Worm (Caenorhabditis elegans) whole organism, L4 larva: ENCODE measurements around the gene apl-1.

Source experiments
- F26F4.8 ChIP-seq: fragments of 200-800 bp; sonication (Bioruptor generic); conservative IDR thresholded peaks from 2 replicates; pipeline ENCODE4 v1.3.6; 2022; ENCODE audit warnings: missing genetic modification characterization, missing compliant biosample characterization
- F37D6.2 ChIP-seq: sonication (generic microtip); optimal IDR thresholded peaks from 2 replicates; lab custom pipeline; 2016; ENCODE audit warnings: mild to moderate bottlenecking, missing genetic modification characterization, missing compliant biosample characterization
- T20F7.1 ChIP-seq: fragments of 200-800 bp; sonication (Bioruptor generic); optimal IDR thresholded peaks from 2 replicates; lab custom pipeline; 2018; ENCODE audit warnings: mild to moderate bottlenecking, missing genetic modification characterization, missing compliant biosample characterization
- ZK546.5 ChIP-seq, 2 experiments: sonication (generic microtip); optimal IDR thresholded peaks; 2 replicates each; lab custom pipeline; 2017; ENCODE audit warnings: missing biosample characterization in 2 of 2, missing genetic modification characterization in 2 of 2
- aha-1 ChIP-seq: fragments of 150-350 bp; peaks from one replicate; lab custom pipeline; 2014; ENCODE audit warnings: missing biosample characterization, missing genetic modification characterization
- ama-1 ChIP-seq: fragments of 150-350 bp; optimal IDR thresholded peaks from 2 replicates; lab custom pipeline; 2014; ENCODE audit warnings: inconsistent platforms, mixed read lengths
- arid-1 ChIP-seq: fragments of 200-800 bp; sonication (Bioruptor generic); conservative IDR thresholded peaks from 2 replicates; pipeline ENCODE4 v1.3.6; 2022; ENCODE audit warnings: missing genetic modification reagents, missing genetic modification characterization, missing compliant biosample characterization
- ceh-20 ChIP-seq: fragments of 200-800 bp; sonication (Bioruptor generic); IDR thresholded peaks from 2 replicates; pipeline ENCODE4 v1.3.6; 2022; ENCODE audit warnings: missing genetic modification reagents, missing genetic modification characterization, missing compliant biosample characterization
- ceh-32 ChIP-seq: sonication (generic microtip); optimal IDR thresholded peaks from 2 replicates; lab custom pipeline; 2016; ENCODE audit warnings: mild to moderate bottlenecking, missing genetic modification characterization, missing compliant biosample characterization; ENCODE audit not compliant: poor library complexity
- ceh-62 ChIP-seq: sonication (generic microtip); optimal IDR thresholded peaks from 2 replicates; lab custom pipeline; 2017; ENCODE audit warnings: missing biosample characterization, missing genetic modification characterization
- cey-2 ChIP-seq: sonication (generic microtip); optimal IDR thresholded peaks from 3 replicates; lab custom pipeline; 2017; ENCODE audit warnings: missing genetic modification characterization, mild to moderate bottlenecking, missing compliant biosample characterization, antibody characterized with exemption, borderline replicate concordance; ENCODE audit not compliant: insufficient read depth
- ctbp-1 ChIP-seq: fragments of 200-800 bp; sonication (Bioruptor generic); IDR thresholded peaks from 2 replicates; pipeline ENCODE4 v1.3.6; 2022; ENCODE audit warnings: missing genetic modification reagents, missing genetic modification characterization, missing compliant biosample characterization
- daf-12 ChIP-seq: fragments of 150-350 bp; optimal IDR thresholded peaks from 2 replicates; lab custom pipeline; 2014; ENCODE audit warnings: missing biosample characterization, missing genetic modification reagents, missing genetic modification characterization
- daf-16 ChIP-seq, 3 experiments: sonication (generic microtip); optimal IDR thresholded peaks; 2 replicates each; lab custom pipeline; 2016 to 2017; ENCODE audit warnings: missing genetic modification characterization in 3 of 3, missing genetic modification reagents in 3 of 3, mild to moderate bottlenecking in 2 of 3, missing compliant biosample characterization in 2 of 3, missing biosample characterization in 1 of 3, moderate library complexity in 1 of 3
- daf-8 ChIP-seq: fragments of 200-800 bp; sonication (Bioruptor generic); IDR thresholded peaks from 2 replicates; pipeline ENCODE4 v1.3.6; 2022; ENCODE audit warnings: missing genetic modification characterization, missing compliant biosample characterization
- dmd-6 ChIP-seq: fragments of 200-800 bp; sonication (Bioruptor generic); IDR thresholded peaks from 2 replicates; pipeline ENCODE4 v1.3.6; 2022; ENCODE audit warnings: missing genetic modification reagents, missing genetic modification characterization, missing compliant biosample characterization
- dve-1 ChIP-seq: sonication (generic microtip); optimal IDR thresholded peaks from 2 replicates; lab custom pipeline; 2017; ENCODE audit warnings: antibody characterized with exemption, mild to moderate bottlenecking, missing genetic modification characterization, missing compliant biosample characterization; ENCODE audit not compliant: insufficient read depth
- hif-1 ChIP-seq, 2 experiments: sonication (generic microtip); optimal IDR thresholded peaks; 2 replicates each; lab custom pipeline; 2016 to 2017; ENCODE audit warnings: missing compliant biosample characterization in 2 of 2, missing genetic modification characterization in 2 of 2, missing genetic modification reagents in 2 of 2, missing genotype in 2 of 2, mild to moderate bottlenecking in 1 of 2
- hlh-11 ChIP-seq: fragments of 200-800 bp; sonication (Bioruptor generic); optimal IDR thresholded peaks from 2 replicates; lab custom pipeline; 2018; ENCODE audit warnings: mild to moderate bottlenecking, missing genetic modification characterization, missing compliant biosample characterization
- hmg-1.1 ChIP-seq: fragments of 200-800 bp; sonication (Bioruptor generic); IDR thresholded peaks from 2 replicates; pipeline ENCODE4 v1.3.6; 2022; ENCODE audit warnings: missing genetic modification reagents, missing genetic modification characterization, missing compliant biosample characterization
- jun-1 ChIP-seq: fragments of 150-350 bp; optimal IDR thresholded peaks from 2 replicates; lab custom pipeline; 2014; ENCODE audit warnings: missing biosample characterization, missing genetic modification reagents, missing genetic modification characterization
- lim-7 ChIP-seq: fragments of 200-800 bp; sonication (Bioruptor generic); IDR thresholded peaks from 2 replicates; pipeline ENCODE4 v1.3.6; 2022; ENCODE audit warnings: missing genetic modification characterization, missing compliant biosample characterization
- lin-38 ChIP-seq: fragments of 200-800 bp; sonication (Bioruptor generic); IDR thresholded peaks from 2 replicates; pipeline ENCODE4 v1.3.6; 2022; ENCODE audit warnings: missing genetic modification reagents, missing genetic modification characterization, missing compliant biosample characterization
- lin-39 ChIP-seq: fragments of 150-350 bp; optimal IDR thresholded peaks from 2 replicates; lab custom pipeline; 2014; ENCODE audit warnings: missing biosample characterization, missing genetic modification reagents, missing genetic modification characterization
- lsy-2 ChIP-seq, 2 experiments: fragments of 150-350 bp in 1 of 2; sonication (generic microtip) in 1 of 2; optimal IDR thresholded peaks; 2 replicates each; lab custom pipeline; 2014 to 2017; ENCODE audit warnings: missing biosample characterization in 2 of 2, missing genetic modification characterization in 2 of 2
- madf-5 ChIP-seq, 2 experiments: fragments of 200-800 bp; sonication (Bioruptor generic); IDR thresholded peaks; 2 replicates each; pipeline ENCODE4 v1.3.6; 2022; ENCODE audit warnings: missing compliant biosample characterization in 2 of 2, missing genetic modification characterization in 2 of 2
- mdt-29 ChIP-seq: fragments of 200-800 bp; sonication (Bioruptor generic); IDR thresholded peaks from 2 replicates; pipeline ENCODE4 v1.3.6; 2022; ENCODE audit warnings: missing genetic modification reagents, missing genetic modification characterization, missing compliant biosample characterization
- mes-2 ChIP-seq: sonication (generic microtip); optimal IDR thresholded peaks from 2 replicates; lab custom pipeline; 2016; ENCODE audit warnings: missing genotype, mild to moderate bottlenecking, missing genetic modification characterization, missing compliant biosample characterization; ENCODE audit not compliant: poor library complexity, severe bottlenecking
- nhr-10 ChIP-seq: fragments of 150-350 bp; optimal IDR thresholded peaks from 2 replicates; lab custom pipeline; 2014; ENCODE audit warnings: missing biosample characterization, missing genetic modification characterization
- nhr-102 ChIP-seq: sonication (generic microtip); optimal IDR thresholded peaks from 2 replicates; lab custom pipeline; 2016; ENCODE audit warnings: mild to moderate bottlenecking, missing genetic modification characterization, moderate library complexity, missing compliant biosample characterization
- nhr-11 ChIP-seq: fragments of 150-350 bp; optimal IDR thresholded peaks from 2 replicates; lab custom pipeline; 2014; ENCODE audit warnings: missing biosample characterization, missing genetic modification characterization
- nhr-28 ChIP-seq: fragments of 150-350 bp; optimal IDR thresholded peaks from 2 replicates; lab custom pipeline; 2014; ENCODE audit warnings: missing biosample characterization, missing genetic modification characterization
- nhr-41 ChIP-seq: fragments of 200-800 bp; sonication (Bioruptor generic); IDR thresholded peaks from 2 replicates; pipeline ENCODE4 v1.3.6; 2022; ENCODE audit warnings: missing genetic modification reagents, missing genetic modification characterization, missing compliant biosample characterization
- nhr-48 ChIP-seq: sonication (generic microtip); optimal IDR thresholded peaks from 2 replicates; lab custom pipeline; 2016; ENCODE audit warnings: mild to moderate bottlenecking, missing genetic modification characterization, missing compliant biosample characterization
- nhr-6 ChIP-seq: fragments of 150-350 bp; optimal IDR thresholded peaks from 2 replicates; lab custom pipeline; 2014; ENCODE audit warnings: missing biosample characterization, missing genetic modification characterization
- nhr-77 ChIP-seq: fragments of 150-350 bp; optimal IDR thresholded peaks from 2 replicates; lab custom pipeline; 2014; ENCODE audit warnings: missing biosample characterization, missing genetic modification characterization
- php-3 ChIP-seq: fragments of 200-800 bp; sonication (Bioruptor generic); IDR thresholded peaks from 2 replicates; pipeline ENCODE4 v1.3.6; 2022; ENCODE audit warnings: missing genetic modification reagents, missing genetic modification characterization, missing compliant biosample characterization
- pqm-1 ChIP-seq: sonication (generic microtip); optimal IDR thresholded peaks from 2 replicates; lab custom pipeline; 2017; ENCODE audit warnings: missing biosample characterization, missing genetic modification characterization
- rbr-2 ChIP-seq: sonication (generic microtip); optimal IDR thresholded peaks from 2 replicates; lab custom pipeline; 2016; ENCODE audit warnings: missing genotype, missing genetic modification characterization, missing compliant biosample characterization
- saeg-2 ChIP-seq: fragments of 200-800 bp; sonication (Bioruptor generic); IDR thresholded peaks from 2 replicates; pipeline ENCODE4 v1.3.6; 2022; ENCODE audit warnings: missing genetic modification reagents, missing genetic modification characterization, missing compliant biosample characterization
- set-16 ChIP-seq: fragments of 200-800 bp; sonication (Bioruptor generic); IDR thresholded peaks from 2 replicates; pipeline ENCODE4 v1.3.6; 2022; ENCODE audit warnings: missing genetic modification reagents, missing genetic modification characterization, missing compliant biosample characterization
- spr-1 ChIP-seq: sonication (generic microtip); optimal IDR thresholded peaks from 2 replicates; lab custom pipeline; 2016; ENCODE audit warnings: mild to moderate bottlenecking, missing genetic modification characterization, missing compliant biosample characterization
- tra-1 ChIP-seq: fragments of 200-800 bp; sonication (Bioruptor generic); IDR thresholded peaks from 2 replicates; pipeline ENCODE4 v1.3.6; 2022; ENCODE audit warnings: missing genetic modification reagents, missing genetic modification characterization, missing compliant biosample characterization
- unc-62 ChIP-seq, 3 experiments: fragments of 150-350 bp in 1 of 3; sonication (generic microtip); optimal IDR thresholded peaks in 2 of 3; peaks in 1 of 3; 1 replicate in 1 of 3; 2 replicates in 2 of 3; lab custom pipeline; 2014 to 2017; ENCODE audit warnings: missing biosample characterization in 3 of 3, missing genetic modification characterization in 3 of 3, missing genetic modification reagents in 3 of 3, missing genotype in 1 of 3
- zag-1 ChIP-seq: fragments of 150-350 bp; optimal IDR thresholded peaks from 2 replicates; lab custom pipeline; 2014; ENCODE audit warnings: missing biosample characterization, missing genetic modification characterization

apl-1 gene

ce11 chrX:5066570-5066969 is 50.1 kb downstream of the apl-1 start:
- TF ChIP-seq nhr-11 (tag; lab: Kevin White, UChicago) (no peak), aha-1 (tag; lab: Kevin White, UChicago) (peak; percentile 56), spr-1 (tag; lab: Kevin White, UChicago) (no peak), arid-1 (GFP tag; lab: Robert Waterston, UW) (no peak)

- peak; percentile 5; the same call in 1 of the 2 replicates for TF ChIP-seq php-3 (GFP tag; lab: Robert Waterston, UW)
- TF ChIP-seq ceh-32 (tag; lab: Kevin White, UChicago), result no peak
- TF ChIP-seq saeg-2, result no peak
- peak; percentile 8 for TF ChIP-seq nhr-77 (tag; lab: Kevin White, UChicago)
- no peak for TF ChIP-seq daf-12 (tag; lab: Kevin White, UChicago)
- TF ChIP-seq rbr-2, result peak; percentile 64
- no peak for TF ChIP-seq zag-1
- no peak for TF ChIP-seq daf-8
- peak; percentile 37 for TF ChIP-seq F37D6.2 (tag; lab: Kevin White, UChicago)
- TF ChIP-seq dve-1 (tag; lab: Kevin White, UChicago), result peak; percentile 17
- no peak for TF ChIP-seq ZK546.5 (tag; optimal IDR thresholded peaks at IDR 0.05; lab: Kevin White, UChicago)
- peak; percentile 9 for TF ChIP-seq pqm-1 (tag; lab: Kevin White, UChicago)
- peak; percentile 49 for TF ChIP-seq nhr-28 (tag; lab: Kevin White, UChicago)
- peak; percentile 50 to 54 for TF ChIP-seq lsy-2 (tag; optimal IDR thresholded peaks at IDR 0.05; lab: Kevin White, UChicago)
- TF ChIP-seq tra-1 (GFP tag; lab: Robert Waterston, UW), result 0 out of 2 replicates have a peak, but pooled peaks have one; percentile 51
- TF ChIP-seq F26F4.8 (GFP tag; lab: Robert Waterston, UW), result no peak
- peak; percentile 51 for TF ChIP-seq lin-38 (GFP tag; lab: Robert Waterston, UW)
- no peak for TF ChIP-seq arid-1 (GFP tag; lab: Robert Waterston, UW)
- no peak for TF ChIP-seq unc-62 (GFP tag; optimal IDR thresholded peaks at IDR 0.05 in 1 of 2; lab: Kevin White, UChicago)
- no peak for TF ChIP-seq unc-62 (tag; optimal IDR thresholded peaks at IDR 0.05; lab: Kevin White, UChicago)
- 0 out of 2 replicates have a peak, but pooled peaks have one; percentile 29 for TF ChIP-seq lim-7
- TF ChIP-seq ceh-20 (GFP tag; lab: Robert Waterston, UW), result 0 out of 2 replicates have a peak, but pooled peaks have one; percentile 17
- peak in 1 of 2 experiments; percentile 40 for TF ChIP-seq hif-1 (tag; optimal IDR thresholded peaks at IDR 0.05; lab: Kevin White, UChicago)
- TF ChIP-seq ceh-62 (tag; lab: Kevin White, UChicago), result no peak
- no peak for TF ChIP-seq lin-39
- TF ChIP-seq set-16 (GFP tag; lab: Robert Waterston, UW), result peak; percentile 76
- TF ChIP-seq nhr-6 (tag; lab: Kevin White, UChicago), result peak; percentile 60
- no peak for TF ChIP-seq jun-1 (tag; lab: Kevin White, UChicago)
- peak; percentile 35 for TF ChIP-seq nhr-102 (tag; lab: Kevin White, UChicago)
- peak; percentile 32 for TF ChIP-seq aha-1 (tag; lab: Kevin White, UChicago)
- peak; percentile 56 for TF ChIP-seq dmd-6 (GFP tag; lab: Robert Waterston, UW)
- peak; percentile 86 for TF ChIP-seq hlh-11 (tag; lab: Kevin White, UChicago)
- no peak for TF ChIP-seq T20F7.1 (GFP tag; lab: Kevin White, UChicago)
- no peak for TF ChIP-seq cey-2 (tag; lab: Kevin White, UChicago)
- TF ChIP-seq ctbp-1 (GFP tag; lab: Robert Waterston, UW), result peak; percentile 67; the same call in 1 of the 2 replicates
- TF ChIP-seq nhr-41 (GFP tag; lab: Robert Waterston, UW), result no peak
- TF ChIP-seq madf-5 (GFP tag; IDR thresholded peaks at IDR 0.05; lab: Robert Waterston, UW), result no peak
- peak; percentile 45 for TF ChIP-seq nhr-48 (tag; lab: Kevin White, UChicago)
- no peak for TF ChIP-seq ama-1 (lab: Kevin White, UChicago)
- TF ChIP-seq mes-2, result peak; percentile 61
- peak; percentile 80 for TF ChIP-seq hmg-1.1
- TF ChIP-seq nhr-10 (tag; lab: Kevin White, UChicago), result no peak
- no peak for TF ChIP-seq mdt-29 (GFP tag; lab: Robert Waterston, UW)
- TF ChIP-seq daf-16 (GFP tag; optimal IDR thresholded peaks at IDR 0.05; lab: Kevin White, UChicago), result peak; percentile 23 to 25
- TF ChIP-seq daf-16 (tag; optimal IDR thresholded peaks at IDR 0.05; lab: Kevin White, UChicago), result peak; percentile 79
These were observed 52.7 kb downstream of the apl-1 start, which contains the start of gene C24H10.2 for ce11 chrX:5063750-5064652. TSS of gene C24H10.2 (plus strand) at chrX:5064602.
